Worm (Caenorhabditis elegans) whole organism, L4 larva: ENCODE results near the gene ttr-46.
A peak's percentile ranks its signal among the peaks of the same experiment; 100 is the strongest.

ENCODE experiments used
- F44E2.7 ChIP-seq: fragments of 200-800 bp; sonication (Bioruptor generic); IDR thresholded peaks from 2 replicates; pipeline ENCODE4 v2.1.2; 2022; ENCODE audit warnings: missing genetic modification characterization, missing compliant biosample characterization
- T20F7.1 ChIP-seq: fragments of 200-800 bp; sonication (Bioruptor generic); optimal IDR thresholded peaks from 2 replicates; lab custom pipeline; 2018; ENCODE audit warnings: mild to moderate bottlenecking, missing genetic modification characterization, missing compliant biosample characterization
- Y105C5A.15 ChIP-seq: fragments of 200-800 bp; sonication (Bioruptor generic); IDR thresholded peaks from 2 replicates; pipeline ENCODE4 v1.3.6; 2022; ENCODE audit warnings: missing genetic modification characterization, missing compliant biosample characterization
- Y48G9A.11 ChIP-seq: fragments of 200-800 bp; sonication (Bioruptor generic); IDR thresholded peaks from 2 replicates; pipeline ENCODE4 v1.3.6; 2022; ENCODE audit warnings: missing genetic modification reagents, missing genetic modification characterization, missing compliant biosample characterization
- ZK337.2 ChIP-seq: fragments of 200-800 bp; sonication (Bioruptor generic); IDR thresholded peaks from 2 replicates; pipeline ENCODE4 v1.3.6; 2022; ENCODE audit warnings: missing genetic modification reagents, missing genetic modification characterization, missing compliant biosample characterization
- aha-1 ChIP-seq: fragments of 150-350 bp; peaks from one replicate; lab custom pipeline; 2014; ENCODE audit warnings: missing biosample characterization, missing genetic modification characterization
- aly-2 ChIP-seq: sonication (generic microtip); optimal IDR thresholded peaks from 2 replicates; lab custom pipeline; 2018; ENCODE audit warnings: missing biosample characterization, missing genetic modification characterization
- arid-1 ChIP-seq: fragments of 200-800 bp; sonication (Bioruptor generic); conservative IDR thresholded peaks from 2 replicates; pipeline ENCODE4 v1.3.6; 2022; ENCODE audit warnings: missing genetic modification reagents, missing genetic modification characterization, missing compliant biosample characterization
- attf-4 ChIP-seq: sonication (generic microtip); optimal IDR thresholded peaks from 3 replicates; lab custom pipeline; 2017; ENCODE audit warnings: missing biosample characterization, missing genetic modification characterization
- ceh-20 ChIP-seq: fragments of 200-800 bp; sonication (Bioruptor generic); IDR thresholded peaks from 2 replicates; pipeline ENCODE4 v1.3.6; 2022; ENCODE audit warnings: missing genetic modification reagents, missing genetic modification characterization, missing compliant biosample characterization
- ceh-82 ChIP-seq: sonication (generic microtip); optimal IDR thresholded peaks from 2 replicates; lab custom pipeline; 2017; ENCODE audit warnings: missing biosample characterization, missing genetic modification characterization
- ctbp-1 ChIP-seq: fragments of 200-800 bp; sonication (Bioruptor generic); IDR thresholded peaks from 2 replicates; pipeline ENCODE4 v1.3.6; 2022; ENCODE audit warnings: missing genetic modification reagents, missing genetic modification characterization, missing compliant biosample characterization
- dpl-1 ChIP-seq: fragments of 150-350 bp; optimal IDR thresholded peaks from 2 replicates; lab custom pipeline; 2014; ENCODE audit warnings: missing biosample characterization, missing genetic modification reagents, missing genetic modification characterization
- duxl-1 ChIP-seq: sonication (generic microtip); optimal IDR thresholded peaks from 2 replicates; lab custom pipeline; 2016; ENCODE audit warnings: mild to moderate bottlenecking, missing genetic modification characterization, moderate library complexity, missing compliant biosample characterization; ENCODE audit not compliant: poor library complexity
- egl-43 ChIP-seq: fragments of 200-800 bp; sonication (Bioruptor generic); IDR thresholded peaks from 2 replicates; pipeline ENCODE4 v1.3.6; 2022; ENCODE audit warnings: missing genetic modification reagents, missing genetic modification characterization, missing compliant biosample characterization
- fkh-10 ChIP-seq: fragments of 150-350 bp; optimal IDR thresholded peaks from 2 replicates; lab custom pipeline; 2014; ENCODE audit warnings: missing biosample characterization, missing genetic modification reagents, missing genetic modification characterization
- fos-1 ChIP-seq: fragments of 150-350 bp; optimal IDR thresholded peaks from 2 replicates; lab custom pipeline; 2014; ENCODE audit warnings: missing biosample characterization, missing genetic modification characterization
- hmg-1.1 ChIP-seq: fragments of 200-800 bp; sonication (Bioruptor generic); IDR thresholded peaks from 2 replicates; pipeline ENCODE4 v1.3.6; 2022; ENCODE audit warnings: missing genetic modification reagents, missing genetic modification characterization, missing compliant biosample characterization
- lin-38 ChIP-seq: fragments of 200-800 bp; sonication (Bioruptor generic); IDR thresholded peaks from 2 replicates; pipeline ENCODE4 v1.3.6; 2022; ENCODE audit warnings: missing genetic modification reagents, missing genetic modification characterization, missing compliant biosample characterization
- lin-39 ChIP-seq: fragments of 150-350 bp; optimal IDR thresholded peaks from 2 replicates; lab custom pipeline; 2014; ENCODE audit warnings: missing biosample characterization, missing genetic modification reagents, missing genetic modification characterization
- lir-3 ChIP-seq: sonication (generic microtip); optimal IDR thresholded peaks from 2 replicates; lab custom pipeline; 2016; ENCODE audit warnings: mild to moderate bottlenecking, missing genetic modification characterization, missing compliant biosample characterization
- lsy-2 ChIP-seq, 2 experiments: fragments of 150-350 bp in 1 of 2; sonication (generic microtip) in 1 of 2; optimal IDR thresholded peaks; 2 replicates each; lab custom pipeline; 2014 to 2017; ENCODE audit warnings: missing biosample characterization in 2 of 2, missing genetic modification characterization in 2 of 2
- madf-5 ChIP-seq, 2 experiments: fragments of 200-800 bp; sonication (Bioruptor generic); IDR thresholded peaks; 2 replicates each; pipeline ENCODE4 v1.3.6; 2022; ENCODE audit warnings: missing compliant biosample characterization in 2 of 2, missing genetic modification characterization in 2 of 2
- mxl-2 ChIP-seq: fragments of 200-800 bp; sonication (Bioruptor generic); conservative IDR thresholded peaks from 2 replicates; pipeline ENCODE4 v1.3.6; 2022; ENCODE audit warnings: missing genetic modification reagents, missing genetic modification characterization, missing compliant biosample characterization
- nhr-102 ChIP-seq: sonication (generic microtip); optimal IDR thresholded peaks from 2 replicates; lab custom pipeline; 2016; ENCODE audit warnings: mild to moderate bottlenecking, missing genetic modification characterization, moderate library complexity, missing compliant biosample characterization
- nhr-11 ChIP-seq: fragments of 150-350 bp; optimal IDR thresholded peaks from 2 replicates; lab custom pipeline; 2014; ENCODE audit warnings: missing biosample characterization, missing genetic modification characterization
- nhr-111 ChIP-seq: fragments of 200-800 bp; sonication (Bioruptor generic); optimal IDR thresholded peaks from 2 replicates; lab custom pipeline; 2018; ENCODE audit warnings: mild to moderate bottlenecking, missing genetic modification characterization, missing compliant biosample characterization
- nhr-25 ChIP-seq: sonication (generic microtip); optimal IDR thresholded peaks from 2 replicates; lab custom pipeline; 2017; ENCODE audit warnings: missing genetic modification characterization, mild to moderate bottlenecking, missing compliant biosample characterization, antibody characterized with exemption, moderate library complexity, borderline replicate concordance; ENCODE audit not compliant: insufficient read depth
- nhr-28 ChIP-seq: fragments of 150-350 bp; optimal IDR thresholded peaks from 2 replicates; lab custom pipeline; 2014; ENCODE audit warnings: missing biosample characterization, missing genetic modification characterization
- pha-4 ChIP-seq, 2 experiments: fragments of 150-350 bp in 1 of 2; fragments of 200-800 bp in 1 of 2; sonication (Bioruptor generic) in 1 of 2; IDR thresholded peaks in 1 of 2; optimal IDR thresholded peaks in 1 of 2; 2 replicates each; pipeline versions ENCODE4 v1.3.6 to Lab custom; 2014 to 2022; ENCODE audit warnings: missing genetic modification characterization in 2 of 2, missing genetic modification reagents in 2 of 2, missing biosample characterization in 1 of 2, missing compliant biosample characterization in 1 of 2
- php-3 ChIP-seq: fragments of 200-800 bp; sonication (Bioruptor generic); IDR thresholded peaks from 2 replicates; pipeline ENCODE4 v1.3.6; 2022; ENCODE audit warnings: missing genetic modification reagents, missing genetic modification characterization, missing compliant biosample characterization
- rbr-2 ChIP-seq: sonication (generic microtip); optimal IDR thresholded peaks from 2 replicates; lab custom pipeline; 2016; ENCODE audit warnings: missing genotype, missing genetic modification characterization, missing compliant biosample characterization
- set-16 ChIP-seq: fragments of 200-800 bp; sonication (Bioruptor generic); IDR thresholded peaks from 2 replicates; pipeline ENCODE4 v1.3.6; 2022; ENCODE audit warnings: missing genetic modification reagents, missing genetic modification characterization, missing compliant biosample characterization
- spr-1 ChIP-seq: sonication (generic microtip); optimal IDR thresholded peaks from 2 replicates; lab custom pipeline; 2016; ENCODE audit warnings: mild to moderate bottlenecking, missing genetic modification characterization, missing compliant biosample characterization
- spr-3 ChIP-seq: fragments of 200-800 bp; sonication (Bioruptor generic); optimal IDR thresholded peaks from 2 replicates; lab custom pipeline; 2018; ENCODE audit warnings: mild to moderate bottlenecking, missing genetic modification characterization, missing compliant biosample characterization
- tag-97 ChIP-seq: fragments of 200-800 bp; sonication (Bioruptor generic); IDR thresholded peaks from 2 replicates; pipeline ENCODE4 v1.3.6; 2022; ENCODE audit warnings: missing genetic modification characterization, missing compliant biosample characterization
- tra-1 ChIP-seq: fragments of 200-800 bp; sonication (Bioruptor generic); IDR thresholded peaks from 2 replicates; pipeline ENCODE4 v1.3.6; 2022; ENCODE audit warnings: missing genetic modification reagents, missing genetic modification characterization, missing compliant biosample characterization
- unc-39 ChIP-seq: sonication (generic microtip); optimal IDR thresholded peaks from 2 replicates; lab custom pipeline; 2017; ENCODE audit warnings: missing biosample characterization, missing genetic modification characterization
- unc-62 ChIP-seq, 3 experiments: fragments of 150-350 bp in 1 of 3; sonication (generic microtip); optimal IDR thresholded peaks in 2 of 3; peaks in 1 of 3; 1 replicate in 1 of 3; 2 replicates in 2 of 3; lab custom pipeline; 2014 to 2017; ENCODE audit warnings: missing biosample characterization in 3 of 3, missing genetic modification characterization in 3 of 3, missing genetic modification reagents in 3 of 3, missing genotype in 1 of 3
- zfp-2 ChIP-seq: sonication (generic microtip); optimal IDR thresholded peaks from 2 replicates; lab custom pipeline; 2016; ENCODE audit warnings: mild to moderate bottlenecking, missing genetic modification characterization, missing compliant biosample characterization
- zip-2 ChIP-seq: fragments of 150-350 bp; optimal IDR thresholded peaks from 2 replicates; lab custom pipeline; 2014; ENCODE audit warnings: missing biosample characterization, missing genetic modification characterization
- ztf-7 ChIP-seq: fragments of 150-350 bp; optimal IDR thresholded peaks from 2 replicates; lab custom pipeline; 2014; ENCODE audit warnings: missing biosample characterization, missing genetic modification characterization

ttr-46 gene

DNA sequence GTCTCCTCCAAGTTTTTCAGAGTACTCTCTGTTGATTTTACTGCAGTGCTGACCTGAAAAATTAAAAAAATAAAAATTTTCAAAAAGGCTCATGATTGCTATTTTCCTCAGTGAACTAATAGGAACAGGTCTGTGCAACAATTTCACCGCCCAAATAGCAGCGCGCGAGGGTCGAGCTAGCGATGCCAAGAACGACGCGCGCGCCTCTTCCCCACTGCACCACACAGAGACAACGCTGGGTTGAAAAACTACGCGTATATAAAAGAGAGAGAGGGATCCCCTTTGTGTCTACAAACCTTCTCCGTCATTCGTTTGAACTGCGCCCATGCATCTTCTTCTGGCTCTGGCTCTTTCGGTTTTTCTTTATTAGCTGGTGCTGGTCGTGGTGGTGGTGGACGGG is 19.1 kb downstream of the ttr-46 start (continued):
- TF ChIP-seq T20F7.1 (GFP tag; lab: Kevin White, UChicago) (no peak), ztf-7 (tag; lab: Kevin White, UChicago) (peak; percentile 66), ceh-82 (tag; lab: Kevin White, UChicago) (no peak)
- TF ChIP-seq, all 104 proteins: peak for 71

DNA sequence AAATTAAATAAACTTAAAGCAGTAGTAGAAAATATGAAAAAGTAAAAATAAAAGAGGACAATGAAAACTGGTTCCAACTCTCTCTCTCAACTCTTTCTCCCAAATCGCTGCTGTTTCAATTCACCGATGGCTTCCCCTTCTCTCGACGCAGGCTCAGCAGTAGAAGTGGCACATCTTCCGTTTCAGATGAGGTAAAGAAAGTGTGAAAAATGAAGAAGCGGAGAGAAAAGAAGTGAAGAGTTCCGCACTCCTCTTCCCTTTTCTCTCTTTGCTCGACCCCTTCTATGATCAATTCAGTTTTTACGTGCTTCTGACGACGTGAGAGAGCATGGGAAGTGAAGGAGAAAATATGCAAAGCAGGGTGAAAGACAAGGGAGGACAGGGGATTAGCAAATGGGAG is 23.2 kb downstream of the ttr-46 start:
- TF ChIP-seq mxl-2 (GFP tag; lab: Robert Waterston, UW) (no peak), nhr-111 (GFP tag; lab: Kevin White, UChicago) (no peak), spr-1 (tag; lab: Kevin White, UChicago) (no peak), lir-3 (tag; lab: Kevin White, UChicago) (no peak), madf-5 (GFP tag; IDR thresholded peaks at IDR 0.05; lab: Robert Waterston, UW) (no peak), attf-4 (tag; lab: Kevin White, UChicago) (no peak), Y48G9A.11 (GFP tag; lab: Robert Waterston, UW) (no peak), nhr-28 (tag; lab: Kevin White, UChicago) (no peak), fkh-10 (GFP tag; lab: Kevin White, UChicago) (peak; percentile 87), Y105C5A.15 (GFP tag; lab: Robert Waterston, UW) (no peak), lsy-2 (tag; optimal IDR thresholded peaks at IDR 0.05; lab: Kevin White, UChicago) (peak in 1 of 2 experiments; percentile 30), unc-39 (tag; lab: Kevin White, UChicago) (no peak), dpl-1 (no peak), duxl-1 (no peak), set-16 (GFP tag; lab: Robert Waterston, UW) (0 out of 2 replicates have a peak, but pooled peaks have one; percentile 6), aha-1 (tag; lab: Kevin White, UChicago) (no peak), F44E2.7 (GFP tag; lab: Robert Waterston, UW) (no peak), fos-1 (tag; lab: Kevin White, UChicago) (no peak), rbr-2 (tag; lab: Kevin White, UChicago) (peak; percentile 25), tra-1 (GFP tag; lab: Robert Waterston, UW) (no peak), ZK337.2 (GFP tag; lab: Robert Waterston, UW) (no peak), egl-43 (GFP tag; lab: Robert Waterston, UW) (no peak), hmg-1.1 (GFP tag; lab: Robert Waterston, UW) (0 out of 2 replicates have a peak, but pooled peaks have one; percentile 26), lin-38 (GFP tag; lab: Robert Waterston, UW) (no peak), ceh-20 (GFP tag; lab: Robert Waterston, UW) (no peak), lin-39 (tag; lab: Kevin White, UChicago) (no peak), unc-62 (GFP tag; optimal IDR thresholded peaks at IDR 0.05 in 1 of 2; lab: Kevin White, UChicago) (peak in 1 of 2 experiments; percentile 91), unc-62 (tag; optimal IDR thresholded peaks at IDR 0.05; lab: Kevin White, UChicago) (no peak), zfp-2 (tag; lab: Kevin White, UChicago) (no peak), nhr-25 (tag; lab: Kevin White, UChicago) (no peak), spr-3 (no peak), nhr-102 (tag; lab: Kevin White, UChicago) (no peak), nhr-11 (no peak), arid-1 (GFP tag; lab: Robert Waterston, UW) (no peak), php-3 (no peak), pha-4 (GFP tag; IDR thresholded peaks at IDR 0.05; lab: Robert Waterston, UW) (no peak), pha-4 (tag; optimal IDR thresholded peaks at IDR 0.05; lab: Kevin White, UChicago) (no peak), aly-2 (tag; lab: Kevin White, UChicago) (no peak), zip-2 (tag; lab: Kevin White, UChicago) (no peak), ctbp-1 (0 out of 2 replicates have a peak, but pooled peaks have one; percentile 37), tag-97 (no peak)
